Fruit fly (Drosophila melanogaster) whole organism, larva: ENCODE data around the gene CG12477.

ENCODE experiments used
- noc ChIP-seq: fragments of 200-800 bp; sonication (Bioruptor generic); optimal IDR thresholded peaks from 3 replicates; lab custom pipeline; 2019; ENCODE audit warnings: missing biosample characterization, mild to moderate bottlenecking, missing genetic modification characterization, moderate library complexity

Gene CG12477

dm6 chr3L:18681550-18682217 is 41.4 kb downstream of the CG12477 start, which contains the start of the genes Sgf11 and CG32202:
Gene Sgf11 (minus strand): TSS chr3L:18681836.
Gene CG32202 (plus strand): TSS chr3L:18682184.
- TF ChIP-seq noc (tag; lab: Kevin White, UChicago), result peak; percentile 47

- TF ChIP-seq noc (tag; lab: Kevin White, UChicago), result peak; percentile 83
Measured at dm6 chr3L:18675363-18675866, 47.7 kb downstream of the CG12477 start, which contains the start of the genes GNBP2 and GNBP1. Gene GNBP2 (minus strand): TSS chr3L:18675413. Gene GNBP1 (plus strand): TSS chr3L:18675800.

dm6 chr3L:18672986-18673633 is 50.0 kb downstream of the CG12477 start, which contains the start of gene Capr:
Gene Capr (minus strand): TSS chr3L:18673324.
- no peak for TF ChIP-seq noc (tag; lab: Kevin White, UChicago)

dm6 chr3L:18672203-18672602 is 50.9 kb downstream of the CG12477 start:
- peak; percentile 59 for TF ChIP-seq noc (tag; lab: Kevin White, UChicago)
